Worm (Caenorhabditis elegans) whole organism, mixed stage, embryonic: ENCODE measurements around the gene npp-24.

Experiments
- M03D4.4 ChIP-seq: sonication (generic microtip); optimal IDR thresholded peaks from 2 replicates; lab custom pipeline; 2017; ENCODE audit warnings: mild to moderate bottlenecking, missing genetic modification characterization, missing compliant biosample characterization
- bed-3 ChIP-seq: fragments of 200-800 bp; sonication (Bioruptor generic); optimal IDR thresholded peaks from 3 replicates; lab custom pipeline; 2018; ENCODE audit warnings: mild to moderate bottlenecking, missing genetic modification characterization, moderate library complexity, missing compliant biosample characterization
- ceh-39 ChIP-seq: fragments of 150-350 bp; optimal IDR thresholded peaks from 2 replicates; lab custom pipeline; 2014; ENCODE audit warnings: missing biosample characterization, missing genetic modification characterization
- ceh-43 ChIP-seq: fragments of 200-800 bp; sonication (Bioruptor generic); optimal IDR thresholded peaks from 2 replicates; lab custom pipeline; 2018; ENCODE audit warnings: mild to moderate bottlenecking, missing genetic modification characterization, moderate library complexity, missing compliant biosample characterization
- ceh-83 ChIP-seq: fragments of 200-800 bp; sonication (Bioruptor generic); optimal IDR thresholded peaks from 2 replicates; lab custom pipeline; 2018; ENCODE audit warnings: mild to moderate bottlenecking, missing genetic modification characterization, missing compliant biosample characterization
- ces-1 ChIP-seq: fragments of 150-350 bp; optimal IDR thresholded peaks from 2 replicates; lab custom pipeline; 2014; ENCODE audit warnings: missing biosample characterization, missing genetic modification reagents, missing genetic modification characterization
- cnd-1 ChIP-seq: fragments of 200-800 bp; sonication (Bioruptor generic); optimal IDR thresholded peaks from 2 replicates; lab custom pipeline; 2018; ENCODE audit warnings: mild to moderate bottlenecking, missing genetic modification characterization, missing compliant biosample characterization
- drap-1 ChIP-seq: fragments of 200-800 bp; sonication (Bioruptor generic); optimal IDR thresholded peaks from 3 replicates; lab custom pipeline; 2018; ENCODE audit warnings: mild to moderate bottlenecking, missing genetic modification characterization, missing compliant biosample characterization
- elt-3 ChIP-seq: fragments of 150-350 bp; optimal IDR thresholded peaks from 2 replicates; lab custom pipeline; 2014; ENCODE audit warnings: missing biosample characterization, missing genetic modification characterization
- ham-2 ChIP-seq: fragments of 200-800 bp; sonication (Bioruptor generic); optimal IDR thresholded peaks from 2 replicates; lab custom pipeline; 2018; ENCODE audit warnings: mild to moderate bottlenecking, missing genetic modification characterization, missing compliant biosample characterization
- hlh-1 ChIP-seq: fragments of 150-350 bp; optimal IDR thresholded peaks from 2 replicates; lab custom pipeline; 2014; ENCODE audit warnings: missing biosample characterization, missing genetic modification reagents, missing genetic modification characterization
- lin-13 ChIP-seq: fragments of 150-350 bp; optimal IDR thresholded peaks from 2 replicates; lab custom pipeline; 2014; ENCODE audit warnings: missing biosample characterization, missing genetic modification characterization
- lin-32 ChIP-seq: fragments of 200-800 bp; sonication (Bioruptor generic); optimal IDR thresholded peaks from 2 replicates; lab custom pipeline; 2018; ENCODE audit warnings: mild to moderate bottlenecking, missing genetic modification characterization, missing compliant biosample characterization
- lsy-2 ChIP-seq: fragments of 150-350 bp; optimal IDR thresholded peaks from 2 replicates; lab custom pipeline; 2014; ENCODE audit warnings: missing biosample characterization, missing genetic modification characterization
- mab-5 ChIP-seq: fragments of 150-350 bp; optimal IDR thresholded peaks from 2 replicates; lab custom pipeline; 2014; ENCODE audit warnings: missing biosample characterization, missing genetic modification characterization
- mep-1 ChIP-seq: fragments of 150-350 bp; optimal IDR thresholded peaks from 2 replicates; lab custom pipeline; 2017; ENCODE audit warnings: missing biosample characterization, missing genetic modification reagents, missing genetic modification characterization, inconsistent platforms
- mls-2 ChIP-seq: sonication (generic microtip); optimal IDR thresholded peaks from 2 replicates; lab custom pipeline; 2016; ENCODE audit warnings: mild to moderate bottlenecking, missing genetic modification characterization, moderate library complexity, missing compliant biosample characterization
- nhr-12 ChIP-seq: fragments of 150-350 bp; optimal IDR thresholded peaks from 2 replicates; lab custom pipeline; 2014; ENCODE audit warnings: missing biosample characterization, missing genetic modification characterization
- nhr-2 ChIP-seq: fragments of 150-350 bp; optimal IDR thresholded peaks from 2 replicates; lab custom pipeline; 2014; ENCODE audit warnings: missing biosample characterization, missing genetic modification characterization
- nhr-237 ChIP-seq: fragments of 150-350 bp; optimal IDR thresholded peaks from 2 replicates; lab custom pipeline; 2014; ENCODE audit warnings: missing biosample characterization, missing genetic modification characterization
- nhr-28 ChIP-seq: fragments of 150-350 bp; optimal IDR thresholded peaks from 2 replicates; lab custom pipeline; 2014; ENCODE audit warnings: missing biosample characterization, missing genetic modification characterization
- nhr-76 ChIP-seq: sonication (generic microtip); optimal IDR thresholded peaks from 2 replicates; lab custom pipeline; 2017; ENCODE audit warnings: missing biosample characterization, missing genetic modification characterization
- sem-2 ChIP-seq: fragments of 200-800 bp; sonication (Bioruptor generic); optimal IDR thresholded peaks from 2 replicates; lab custom pipeline; 2018; ENCODE audit warnings: mild to moderate bottlenecking, missing genetic modification characterization, missing compliant biosample characterization
- snpc-4 ChIP-seq: fragments of 150-350 bp; optimal IDR thresholded peaks from 2 replicates; lab custom pipeline; 2014; ENCODE audit warnings: missing biosample characterization, missing genetic modification characterization
- tbx-8 ChIP-seq: fragments of 200-800 bp; sonication (Bioruptor generic); optimal IDR thresholded peaks from 2 replicates; lab custom pipeline; 2018; ENCODE audit warnings: mild to moderate bottlenecking, missing genetic modification characterization, moderate library complexity, missing compliant biosample characterization
- unc-120 ChIP-seq: sonication (generic microtip); optimal IDR thresholded peaks from 2 replicates; lab custom pipeline; 2017; ENCODE audit warnings: missing genetic modification characterization, missing compliant biosample characterization; ENCODE audit not compliant: poor library complexity, severe bottlenecking
- unc-39 ChIP-seq: fragments of 150-350 bp; optimal IDR thresholded peaks from 2 replicates; lab custom pipeline; 2014; ENCODE audit warnings: missing biosample characterization, missing genetic modification characterization
- unc-62 ChIP-seq: fragments of 150-350 bp; optimal IDR thresholded peaks from 2 replicates; lab custom pipeline; 2014; ENCODE audit warnings: missing biosample characterization, missing genetic modification reagents, missing genetic modification characterization
- zip-8 ChIP-seq: fragments of 150-350 bp; optimal IDR thresholded peaks from 2 replicates; lab custom pipeline; 2014; ENCODE audit warnings: missing biosample characterization, missing genetic modification characterization
- ztf-11 ChIP-seq: fragments of 150-350 bp; optimal IDR thresholded peaks from 2 replicates; lab custom pipeline; 2014; ENCODE audit warnings: missing biosample characterization, missing genetic modification characterization

Gene npp-24

ce11 chrII:5465729-5466408 lies 39.8 kb upstream of the npp-24 start, which contains the start of gene clr-1:
clr-1 (plus strand) TSS chrII:5466358.
- TF ChIP-seq unc-120 (tag; lab: Kevin White, UChicago): peak; percentile 27
- TF ChIP-seq nhr-76: no peak
- no peak for TF ChIP-seq mls-2
- peak; percentile 74 for TF ChIP-seq hlh-1 (tag; lab: Kevin White, UChicago)

DNA sequence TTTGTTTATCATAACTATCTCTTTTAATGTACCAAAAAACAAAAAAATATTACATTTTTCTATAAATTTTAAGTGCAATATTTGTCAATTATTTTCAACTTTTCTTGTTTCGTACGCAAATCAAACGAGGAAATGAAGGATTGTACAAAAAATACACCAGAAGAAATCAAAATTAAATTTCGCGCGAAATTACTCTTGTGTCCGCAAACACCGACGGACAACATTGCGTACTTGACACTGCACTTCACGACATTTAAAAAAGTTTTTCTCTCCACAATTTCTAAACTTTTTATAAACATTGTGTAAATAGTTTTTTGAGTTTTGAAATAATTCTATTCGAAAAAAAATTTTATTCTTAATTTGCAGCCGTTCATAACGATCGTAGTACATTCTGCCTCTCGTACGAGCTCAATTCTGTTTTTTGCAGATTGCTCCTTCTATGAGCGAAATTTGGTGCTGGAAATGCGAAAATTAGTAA lies 31.7 kb upstream of the npp-24 start, which contains the start of gene mrps-16:
mrps-16 (plus strand) TSS at position 428 of the 478 bp plus-strand sequence.
- TF ChIP-seq bed-3 (GFP tag; lab: Kevin White, UChicago) (no peak), ces-1 (GFP tag; lab: Kevin White, UChicago) (peak; percentile 84), lsy-2 (tag; lab: Kevin White, UChicago) (peak; percentile 73), lin-13 (tag; lab: Kevin White, UChicago) (peak; percentile 42), drap-1 (GFP tag; lab: Kevin White, UChicago) (no peak), sem-2 (no peak), mls-2 (no peak), M03D4.4 (no peak), mep-1 (peak; percentile 11), unc-62 (GFP tag; lab: Kevin White, UChicago) (no peak), unc-39 (tag; lab: Kevin White, UChicago) (no peak), nhr-237 (peak; percentile 34)

DNA sequence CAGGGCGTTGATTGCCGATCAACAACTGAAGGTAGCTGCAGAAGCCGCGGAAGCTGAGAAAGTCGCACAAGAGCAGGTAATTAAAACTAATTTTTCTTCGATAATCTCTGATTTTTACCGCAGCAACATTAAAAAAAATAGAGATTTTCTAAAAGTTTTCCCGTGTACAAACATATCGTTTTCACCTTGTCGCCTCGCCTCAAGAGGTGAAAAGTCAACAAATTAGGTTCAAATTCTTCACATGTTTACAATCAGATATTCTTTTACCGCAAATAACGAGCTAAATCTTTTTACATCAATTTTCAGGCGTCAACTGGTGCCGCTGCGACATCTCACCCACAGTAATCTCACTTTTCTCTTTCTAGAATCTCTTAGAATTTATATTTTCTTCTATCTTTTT lies 30.7 kb upstream of the npp-24 start, which contains the start of gene ilcr-2:
ilcr-2 (plus strand) TSS at position 301 of the 400 bp plus-strand sequence.
- TF ChIP-seq hlh-1 (tag; lab: Kevin White, UChicago) (no peak), bed-3 (GFP tag; lab: Kevin White, UChicago) (no peak), ceh-39 (tag; lab: Kevin White, UChicago) (no peak), unc-39 (tag; lab: Kevin White, UChicago) (no peak), mep-1 (no peak), nhr-28 (no peak), lin-32 (GFP tag; lab: Kevin White, UChicago) (no peak), unc-120 (tag; lab: Kevin White, UChicago) (no peak), snpc-4 (no peak), elt-3 (tag; lab: Kevin White, UChicago) (no peak), ceh-83 (GFP tag; lab: Kevin White, UChicago) (no peak), nhr-237 (no peak), mls-2 (no peak), drap-1 (GFP tag; lab: Kevin White, UChicago) (no peak), nhr-76 (no peak), zip-8 (no peak), mab-5 (tag; lab: Kevin White, UChicago) (no peak), tbx-8 (no peak), nhr-2 (tag; lab: Kevin White, UChicago) (no peak), unc-62 (GFP tag; lab: Kevin White, UChicago) (no peak)

ce11 chrII:5478318-5478717 lies 27.4 kb upstream of the npp-24 start, which contains the start of gene F56D1.1:
F56D1.1 (plus strand) TSS chrII:5478618.
- TF ChIP-seq unc-120 (tag; lab: Kevin White, UChicago): no peak
- TF ChIP-seq cnd-1: no peak
- no peak for TF ChIP-seq nhr-76
- no peak for TF ChIP-seq hlh-1 (tag; lab: Kevin White, UChicago)
- no peak for TF ChIP-seq ham-2 (GFP tag; lab: Kevin White, UChicago)
- no peak for TF ChIP-seq mab-5 (tag; lab: Kevin White, UChicago)
- no peak for TF ChIP-seq nhr-237
- TF ChIP-seq nhr-2 (tag; lab: Kevin White, UChicago): no peak
- no peak for TF ChIP-seq elt-3 (tag; lab: Kevin White, UChicago)
- TF ChIP-seq nhr-28: no peak
- no peak for TF ChIP-seq M03D4.4
- no peak for TF ChIP-seq nhr-12 (tag; lab: Kevin White, UChicago)

ce11 chrII:5481982-5482381 lies 23.7 kb upstream of the npp-24 start, which contains the start of gene cal-8:
cal-8 (minus strand) TSS chrII:5482041.
- no peak for TF ChIP-seq elt-3 (tag; lab: Kevin White, UChicago)
- no peak for TF ChIP-seq unc-62 (GFP tag; lab: Kevin White, UChicago)
- no peak for TF ChIP-seq mls-2
- TF ChIP-seq unc-39 (tag; lab: Kevin White, UChicago): no peak

ce11 chrII:5487844-5488243 lies 17.8 kb upstream of the npp-24 start, which contains the start of gene nep-5:
nep-5 (plus strand) TSS chrII:5488144.
- no peak for TF ChIP-seq zip-8
- TF ChIP-seq unc-39 (tag; lab: Kevin White, UChicago): no peak
- no peak for TF ChIP-seq elt-3 (tag; lab: Kevin White, UChicago)
- no peak for TF ChIP-seq mls-2
- TF ChIP-seq ztf-11 (tag; lab: Kevin White, UChicago): no peak
- no peak for TF ChIP-seq ces-1 (GFP tag; lab: Kevin White, UChicago)
- no peak for TF ChIP-seq ceh-43 (GFP tag; lab: Kevin White, UChicago)
- TF ChIP-seq cnd-1: no peak
- no peak for TF ChIP-seq nhr-28
- TF ChIP-seq M03D4.4: no peak
- no peak for TF ChIP-seq unc-62 (GFP tag; lab: Kevin White, UChicago)
- TF ChIP-seq ceh-39 (tag; lab: Kevin White, UChicago): no peak
- TF ChIP-seq lin-32 (GFP tag; lab: Kevin White, UChicago): no peak
